Worm (Caenorhabditis elegans) whole organism, L1 larva: Measurements from ENCODE around the gene cpt-1.

Source experiments
- C16A3.4 ChIP-seq: fragments of 150-350 bp; optimal IDR thresholded peaks from 2 replicates; lab custom pipeline; 2014; ENCODE audit warnings: missing biosample characterization, missing genetic modification characterization
- Y116A8C.19 ChIP-seq: sonication (generic microtip); optimal IDR thresholded peaks from 2 replicates; lab custom pipeline; 2016; ENCODE audit warnings: missing compliant biosample characterization, missing genetic modification characterization, borderline replicate concordance
- alr-1 ChIP-seq: fragments of 200-800 bp; sonication (Bioruptor generic); optimal IDR thresholded peaks from 2 replicates; lab custom pipeline; 2018; ENCODE audit warnings: borderline replicate concordance, mild to moderate bottlenecking, missing genetic modification characterization, missing compliant biosample characterization
- aly-2 ChIP-seq: fragments of 150-350 bp; optimal IDR thresholded peaks from 2 replicates; lab custom pipeline; 2014; ENCODE audit warnings: missing biosample characterization, missing genetic modification characterization
- ceh-8 ChIP-seq: fragments of 200-800 bp; sonication (Bioruptor generic); optimal IDR thresholded peaks from 2 replicates; lab custom pipeline; 2018; ENCODE audit warnings: mild to moderate bottlenecking, missing genetic modification characterization, moderate library complexity, missing compliant biosample characterization
- ceh-90 ChIP-seq: sonication (generic microtip); optimal IDR thresholded peaks from 2 replicates; lab custom pipeline; 2016; ENCODE audit warnings: missing genetic modification characterization, missing compliant biosample characterization
- ces-1 ChIP-seq: fragments of 150-350 bp; optimal IDR thresholded peaks from 2 replicates; lab custom pipeline; 2014; ENCODE audit warnings: missing biosample characterization, missing genetic modification reagents, missing genetic modification characterization
- dsc-1 ChIP-seq: sonication (generic microtip); optimal IDR thresholded peaks from 2 replicates; lab custom pipeline; 2016; ENCODE audit warnings: mild to moderate bottlenecking, missing genetic modification characterization, missing compliant biosample characterization
- efl-3 ChIP-seq: fragments of 200-800 bp; sonication (Bioruptor generic); optimal IDR thresholded peaks from 2 replicates; lab custom pipeline; 2018; ENCODE audit warnings: mild to moderate bottlenecking, missing genetic modification characterization, missing compliant biosample characterization
- egl-27 ChIP-seq, 2 experiments: fragments of 150-350 bp in 1 of 2; sonication (generic microtip); optimal IDR thresholded peaks; 3 replicates each; lab custom pipeline; 2017 to 2018; ENCODE audit warnings: missing biosample characterization in 2 of 2, missing genetic modification characterization in 2 of 2, missing genetic modification reagents in 2 of 2
- elt-3 ChIP-seq, 6 experiments: fragments of 150-350 bp in 1 of 6; sonication (generic microtip); optimal IDR thresholded peaks; 2 replicates each; lab custom pipeline; 2017 to 2018; ENCODE audit warnings: missing biosample characterization in 6 of 6, missing genetic modification characterization in 6 of 6, inconsistent platforms in 1 of 6
- ets-5 ChIP-seq: fragments of 200-800 bp; sonication (Bioruptor generic); IDR thresholded peaks from 2 replicates; pipeline ENCODE4 v1.3.6; 2022; ENCODE audit warnings: missing genetic modification characterization, missing compliant biosample characterization
- fkh-8 ChIP-seq: sonication (generic microtip); optimal IDR thresholded peaks from 2 replicates; lab custom pipeline; 2016; ENCODE audit warnings: mild to moderate bottlenecking, missing genetic modification characterization, missing compliant biosample characterization
- fos-1 ChIP-seq: fragments of 150-350 bp; optimal IDR thresholded peaks from 2 replicates; lab custom pipeline; 2014; ENCODE audit warnings: missing biosample characterization, missing genetic modification characterization
- hlh-4 ChIP-seq: sonication (generic microtip); optimal IDR thresholded peaks from 2 replicates; lab custom pipeline; 2016; ENCODE audit warnings: mild to moderate bottlenecking, missing genetic modification characterization, missing compliant biosample characterization
- hpl-2 ChIP-seq: fragments of 150-350 bp; optimal IDR thresholded peaks from 2 replicates; lab custom pipeline; 2014; ENCODE audit warnings: missing biosample characterization, missing genetic modification reagents, missing genetic modification characterization
- isw-1 ChIP-seq: fragments of 200-800 bp; sonication (Bioruptor generic); IDR thresholded peaks from 2 replicates; pipeline ENCODE4 v1.3.6; 2022; ENCODE audit warnings: missing genetic modification characterization, missing compliant biosample characterization
- lin-13 ChIP-seq: fragments of 150-350 bp; optimal IDR thresholded peaks from 2 replicates; lab custom pipeline; 2014; ENCODE audit warnings: missing biosample characterization, missing genetic modification reagents, missing genetic modification characterization
- lin-14 ChIP-seq: fragments of 200-800 bp; sonication (Bioruptor generic); optimal IDR thresholded peaks from 2 replicates; lab custom pipeline; 2018; ENCODE audit warnings: mild to moderate bottlenecking, missing genetic modification characterization, moderate library complexity, missing compliant biosample characterization
- lin-39 ChIP-seq: fragments of 150-350 bp; optimal IDR thresholded peaks from 2 replicates; lab custom pipeline; 2014; ENCODE audit warnings: missing biosample characterization, missing genetic modification reagents, missing genetic modification characterization
- mab-9 ChIP-seq: fragments of 200-800 bp; sonication (Bioruptor generic); IDR thresholded peaks from 2 replicates; pipeline ENCODE4 v1.3.6; 2022; ENCODE audit warnings: missing genetic modification reagents, missing genetic modification characterization, missing compliant biosample characterization
- mdl-1 ChIP-seq, 2 experiments: fragments of 150-350 bp; optimal IDR thresholded peaks; 2 replicates each; lab custom pipeline; 2014 to 2017; ENCODE audit warnings: missing biosample characterization in 2 of 2, missing genetic modification characterization in 2 of 2, inconsistent platforms in 1 of 2
- mef-2 ChIP-seq: fragments of 150-350 bp; optimal IDR thresholded peaks from 2 replicates; lab custom pipeline; 2014; ENCODE audit warnings: missing biosample characterization, missing genetic modification characterization
- mep-1 ChIP-seq: fragments of 150-350 bp; optimal IDR thresholded peaks from 2 replicates; lab custom pipeline; 2014; ENCODE audit warnings: missing biosample characterization, missing genetic modification characterization
- nhr-19 ChIP-seq: fragments of 200-800 bp; sonication (Bioruptor generic); conservative IDR thresholded peaks from 2 replicates; pipeline ENCODE4 v1.3.6; 2022; ENCODE audit warnings: missing genetic modification characterization, missing compliant biosample characterization
- nhr-237 ChIP-seq: fragments of 150-350 bp; optimal IDR thresholded peaks from 2 replicates; lab custom pipeline; 2014; ENCODE audit warnings: missing biosample characterization, missing genetic modification characterization
- nhr-28 ChIP-seq: fragments of 150-350 bp; optimal IDR thresholded peaks from 2 replicates; lab custom pipeline; 2014; ENCODE audit warnings: missing biosample characterization, missing genetic modification characterization
- nhr-47 ChIP-seq: sonication (generic microtip); optimal IDR thresholded peaks from 2 replicates; lab custom pipeline; 2016; ENCODE audit warnings: mild to moderate bottlenecking, missing genetic modification characterization, moderate library complexity, missing compliant biosample characterization
- nhr-71 ChIP-seq: sonication (generic microtip); optimal IDR thresholded peaks from 2 replicates; lab custom pipeline; 2016; ENCODE audit warnings: mild to moderate bottlenecking, missing genetic modification characterization, moderate library complexity, missing compliant biosample characterization
- nhr-77 ChIP-seq: fragments of 150-350 bp; optimal IDR thresholded peaks from 2 replicates; lab custom pipeline; 2014; ENCODE audit warnings: missing biosample characterization, missing genetic modification characterization
- pag-3 ChIP-seq: sonication (generic microtip); optimal IDR thresholded peaks from 2 replicates; lab custom pipeline; 2017; ENCODE audit warnings: missing genetic modification characterization, mild to moderate bottlenecking, missing compliant biosample characterization, antibody characterized with exemption, borderline replicate concordance; ENCODE audit not compliant: insufficient read depth
- pax-3 ChIP-seq: fragments of 200-800 bp; sonication (Bioruptor generic); optimal IDR thresholded peaks from 2 replicates; lab custom pipeline; 2018; ENCODE audit warnings: mild to moderate bottlenecking, missing genetic modification characterization, moderate library complexity, missing compliant biosample characterization
- skn-1 ChIP-seq: fragments of 150-350 bp; optimal IDR thresholded peaks from 2 replicates; lab custom pipeline; 2014; ENCODE audit warnings: missing biosample characterization, missing genetic modification characterization
- snpc-4 ChIP-seq: fragments of 150-350 bp; optimal IDR thresholded peaks from 2 replicates; lab custom pipeline; 2014; ENCODE audit warnings: missing biosample characterization, missing genetic modification characterization
- snu-23 ChIP-seq: sonication (generic microtip); optimal IDR thresholded peaks from 2 replicates; lab custom pipeline; 2016; ENCODE audit warnings: missing genetic modification characterization, missing compliant biosample characterization
- sox-4 ChIP-seq: sonication (generic microtip); optimal IDR thresholded peaks from 2 replicates; lab custom pipeline; 2016; ENCODE audit warnings: missing genetic modification characterization, missing compliant biosample characterization
- swsn-7 ChIP-seq: sonication (generic microtip); optimal IDR thresholded peaks from 2 replicates; lab custom pipeline; 2016; ENCODE audit warnings: missing genetic modification characterization, missing compliant biosample characterization
- tbx-2 ChIP-seq: sonication (generic microtip); optimal IDR thresholded peaks from 2 replicates; lab custom pipeline; 2016; ENCODE audit warnings: missing genetic modification characterization, missing compliant biosample characterization
- tlp-1 ChIP-seq: fragments of 150-350 bp; optimal IDR thresholded peaks from 2 replicates; lab custom pipeline; 2014; ENCODE audit warnings: missing biosample characterization, missing genetic modification characterization
- unc-98 ChIP-seq: fragments of 200-800 bp; sonication (Bioruptor generic); IDR thresholded peaks from 2 replicates; pipeline ENCODE4 v1.3.6; 2022; ENCODE audit warnings: missing genetic modification characterization, missing compliant biosample characterization
- vab-15 ChIP-seq: sonication (generic microtip); optimal IDR thresholded peaks from 2 replicates; lab custom pipeline; 2017; ENCODE audit warnings: missing genotype, mild to moderate bottlenecking, missing genetic modification characterization, missing compliant biosample characterization
- xbp-1 ChIP-seq: sonication (generic microtip); optimal IDR thresholded peaks from 2 replicates; lab custom pipeline; 2016; ENCODE audit warnings: missing genetic modification characterization, missing compliant biosample characterization
- zag-1 ChIP-seq: fragments of 150-350 bp; optimal IDR thresholded peaks from 2 replicates; lab custom pipeline; 2014; ENCODE audit warnings: missing biosample characterization, missing genetic modification characterization
- ztf-11 ChIP-seq, 2 experiments: sonication (generic microtip); optimal IDR thresholded peaks; 2 replicates each; lab custom pipeline; 2016 to 2017; ENCODE audit warnings: missing genetic modification characterization in 2 of 2, missing biosample characterization in 1 of 2, missing compliant biosample characterization in 1 of 2
- ztf-4 ChIP-seq: fragments of 150-350 bp; optimal IDR thresholded peaks from 2 replicates; lab custom pipeline; 2014; ENCODE audit warnings: missing biosample characterization, missing genetic modification characterization

The cpt-1 gene

ce11 chrII:12776379-12776778 lies 19.9 kb downstream of the cpt-1 start, which contains the start of gene Y46G5A.34:
Gene Y46G5A.34 (plus strand): TSS chrII:12776679.
- no peak for TF ChIP-seq ets-5 (GFP tag; lab: Robert Waterston, UW)
- TF ChIP-seq vab-15 (tag; lab: Kevin White, UChicago): no peak
- TF ChIP-seq ceh-90 (tag; lab: Kevin White, UChicago): no peak
- TF ChIP-seq tlp-1 (tag; lab: Kevin White, UChicago): no peak
- TF ChIP-seq hlh-4 (tag; lab: Kevin White, UChicago): no peak
- no peak for TF ChIP-seq dsc-1 (tag; lab: Kevin White, UChicago)
- no peak for TF ChIP-seq ztf-4 (tag; lab: Kevin White, UChicago)
- TF ChIP-seq mdl-1 (tag; optimal IDR thresholded peaks at IDR 0.05; lab: Kevin White, UChicago): no peak
- TF ChIP-seq swsn-7 (tag; lab: Kevin White, UChicago): no peak
- TF ChIP-seq lin-14: no peak
- no peak for TF ChIP-seq mef-2 (tag; lab: Kevin White, UChicago)
- no peak for TF ChIP-seq nhr-28
- TF ChIP-seq snpc-4 (tag; lab: Kevin White, UChicago): no peak
- TF ChIP-seq, all 84 proteins: peak for 0

ce11 chrII:12774402-12774801 lies 21.9 kb downstream of the cpt-1 start, which contains the start of gene Y46G5A.14:
Gene Y46G5A.14 (plus strand): TSS chrII:12774702.
- TF ChIP-seq swsn-7 (tag; lab: Kevin White, UChicago) (no peak), ztf-4 (tag; lab: Kevin White, UChicago) (no peak), efl-3 (no peak), alr-1 (tag; lab: Kevin White, UChicago) (no peak)

ce11 chrII:12769947-12770346 lies 26.3 kb downstream of the cpt-1 start:
- no peak for TF ChIP-seq mab-9
- peak; percentile 16 for TF ChIP-seq ceh-8

ce11 chrII:12768167-12768712 lies 28.0 kb downstream of the cpt-1 start, which contains the start of the genes vps-2 and tiar-2:
Gene vps-2 (minus strand): TSS chrII:12768217.
Gene tiar-2 (plus strand): TSS chrII:12768686.
- peak; percentile 53 for TF ChIP-seq lin-39
- no peak for TF ChIP-seq ces-1 (GFP tag; lab: Kevin White, UChicago)
- no peak for TF ChIP-seq pag-3 (tag; lab: Kevin White, UChicago)
- TF ChIP-seq skn-1: peak; percentile 74
- TF ChIP-seq hpl-2: no peak
- TF ChIP-seq nhr-237: no peak
- no peak for TF ChIP-seq ztf-11 (tag; optimal IDR thresholded peaks at IDR 0.05; lab: Kevin White, UChicago)
- TF ChIP-seq elt-3 (tag; optimal IDR thresholded peaks at IDR 0.05; lab: Kevin White, UChicago): peak in 1 of 6 experiments; percentile 8
- TF ChIP-seq fos-1 (tag; lab: Kevin White, UChicago): peak; percentile 87
- peak; percentile 85 for TF ChIP-seq nhr-71
- TF ChIP-seq egl-27 (tag; optimal IDR thresholded peaks at IDR 0.05; lab: Kevin White, UChicago): no peak
- TF ChIP-seq lin-13: no peak
- no peak for TF ChIP-seq hlh-4 (tag; lab: Kevin White, UChicago)
- no peak for TF ChIP-seq unc-98
- TF ChIP-seq mdl-1 (tag; optimal IDR thresholded peaks at IDR 0.05; lab: Kevin White, UChicago): no peak
- TF ChIP-seq Y116A8C.19 (tag; lab: Kevin White, UChicago): no peak
- TF ChIP-seq aly-2 (tag; lab: Kevin White, UChicago): no peak
- peak; percentile 78 for TF ChIP-seq xbp-1 (tag; lab: Kevin White, UChicago)
- peak; percentile 82 for TF ChIP-seq nhr-47
- TF ChIP-seq alr-1 (tag; lab: Kevin White, UChicago): no peak
- TF ChIP-seq tbx-2: peak; percentile 58
- no peak for TF ChIP-seq ets-5 (GFP tag; lab: Robert Waterston, UW)
- TF ChIP-seq pax-3 (tag; lab: Kevin White, UChicago): peak; percentile 59
- TF ChIP-seq isw-1 (GFP tag; lab: Robert Waterston, UW): peak; percentile 67
- TF ChIP-seq sox-4 (tag; lab: Kevin White, UChicago): peak; percentile 18
- no peak for TF ChIP-seq mef-2 (tag; lab: Kevin White, UChicago)
- TF ChIP-seq mep-1 (tag; lab: Kevin White, UChicago): peak; percentile 85
- TF ChIP-seq nhr-19 (GFP tag; lab: Robert Waterston, UW): peak; percentile 75
- TF ChIP-seq snu-23 (GFP tag; lab: Kevin White, UChicago): peak; percentile 66
- TF ChIP-seq C16A3.4 (tag; lab: Kevin White, UChicago): peak; percentile 62
- TF ChIP-seq nhr-77 (tag; lab: Kevin White, UChicago): no peak
- no peak for TF ChIP-seq zag-1
- TF ChIP-seq swsn-7 (tag; lab: Kevin White, UChicago): peak; percentile 75
- TF ChIP-seq dsc-1 (tag; lab: Kevin White, UChicago): peak; percentile 67
- TF ChIP-seq fkh-8 (tag; lab: Kevin White, UChicago): peak; percentile 87
